Worm (Caenorhabditis elegans) whole organism, L3 larva: ENCODE measurements around the gene Y26G10.1.

Experiments
- R02D3.7 ChIP-seq: fragments of 150-350 bp; optimal IDR thresholded peaks from 2 replicates; lab custom pipeline; 2014; ENCODE audit warnings: missing biosample characterization, missing genetic modification characterization
- aly-2 ChIP-seq: fragments of 150-350 bp; optimal IDR thresholded peaks from 2 replicates; lab custom pipeline; 2014; ENCODE audit warnings: missing biosample characterization, missing genetic modification characterization
- ceh-16 ChIP-seq: sonication (generic microtip); optimal IDR thresholded peaks from 2 replicates; lab custom pipeline; 2017; ENCODE audit warnings: missing biosample characterization, missing genetic modification characterization
- ceh-9 ChIP-seq: sonication (generic microtip); optimal IDR thresholded peaks from 2 replicates; lab custom pipeline; 2018; ENCODE audit warnings: missing biosample characterization, missing genetic modification characterization
- egl-27 ChIP-seq: sonication (generic microtip); optimal IDR thresholded peaks from 4 replicates; lab custom pipeline; 2017; ENCODE audit warnings: missing biosample characterization, missing genetic modification reagents, missing genetic modification characterization
- elt-2 ChIP-seq: sonication (generic microtip); optimal IDR thresholded peaks from 2 replicates; lab custom pipeline; 2016; ENCODE audit warnings: missing genetic modification reagents, mild to moderate bottlenecking, missing genetic modification characterization, missing compliant biosample characterization
- elt-3 ChIP-seq, 3 experiments: fragments of 150-350 bp in 1 of 3; sonication (generic microtip) in 2 of 3; optimal IDR thresholded peaks; 2 replicates in 2 of 3; 4 replicates in 1 of 3; lab custom pipeline; 2014 to 2017; ENCODE audit warnings: missing biosample characterization in 3 of 3, missing genetic modification characterization in 3 of 3
- eor-1 ChIP-seq, 2 experiments: fragments of 150-350 bp; optimal IDR thresholded peaks; 2 replicates each; lab custom pipeline; 2014 to 2018; ENCODE audit warnings: missing biosample characterization in 2 of 2, missing genetic modification characterization in 2 of 2
- fkh-10 ChIP-seq: sonication (generic microtip); optimal IDR thresholded peaks from 2 replicates; lab custom pipeline; 2017; ENCODE audit warnings: missing biosample characterization, missing genetic modification reagents, missing genetic modification characterization
- fkh-2 ChIP-seq: fragments of 150-350 bp; optimal IDR thresholded peaks from 2 replicates; lab custom pipeline; 2014; ENCODE audit warnings: missing biosample characterization, missing genetic modification reagents, missing genetic modification characterization
- hmg-11 ChIP-seq: sonication (generic microtip); optimal IDR thresholded peaks from 2 replicates; lab custom pipeline; 2016; ENCODE audit warnings: missing genetic modification characterization, missing compliant biosample characterization
- lin-15B ChIP-seq: fragments of 150-350 bp; optimal IDR thresholded peaks from 2 replicates; lab custom pipeline; 2014; ENCODE audit warnings: missing biosample characterization, missing genetic modification characterization
- nhr-11 ChIP-seq: fragments of 150-350 bp; optimal IDR thresholded peaks from 2 replicates; lab custom pipeline; 2014; ENCODE audit warnings: missing biosample characterization, missing genetic modification characterization
- nhr-12 ChIP-seq: fragments of 150-350 bp; optimal IDR thresholded peaks from 2 replicates; lab custom pipeline; 2014; ENCODE audit warnings: missing biosample characterization, missing genetic modification characterization
- nhr-28 ChIP-seq: fragments of 150-350 bp; optimal IDR thresholded peaks from 2 replicates; lab custom pipeline; 2014; ENCODE audit warnings: missing biosample characterization, missing genetic modification characterization
- nhr-67 ChIP-seq: fragments of 150-350 bp; optimal IDR thresholded peaks from 2 replicates; lab custom pipeline; 2014; ENCODE audit warnings: missing biosample characterization, missing genetic modification characterization
- sea-2 ChIP-seq: fragments of 150-350 bp; sonication (generic microtip); optimal IDR thresholded peaks from 4 replicates; lab custom pipeline; 2014; ENCODE audit warnings: missing biosample characterization, missing genetic modification reagents, missing genetic modification characterization
- snpc-4 ChIP-seq: fragments of 150-350 bp; optimal IDR thresholded peaks from 2 replicates; lab custom pipeline; 2014; ENCODE audit warnings: missing biosample characterization, missing genetic modification characterization
- tbx-2 ChIP-seq: sonication (generic microtip); optimal IDR thresholded peaks from 2 replicates; lab custom pipeline; 2016; ENCODE audit warnings: mild to moderate bottlenecking, missing genetic modification characterization, missing compliant biosample characterization
- unc-39 ChIP-seq: sonication (generic microtip); optimal IDR thresholded peaks from 4 replicates; lab custom pipeline; 2017; ENCODE audit warnings: missing biosample characterization, missing genetic modification characterization
- ztf-11 ChIP-seq: fragments of 150-350 bp; optimal IDR thresholded peaks from 2 replicates; lab custom pipeline; 2014; ENCODE audit warnings: missing biosample characterization, missing genetic modification characterization
- ztf-4 ChIP-seq: fragments of 150-350 bp; optimal IDR thresholded peaks from 2 replicates; lab custom pipeline; 2014; ENCODE audit warnings: missing biosample characterization, missing genetic modification characterization

Gene Y26G10.1

ce11 chrV:17658824-17659223 is 36.9 kb downstream of the Y26G10.1 start:
- TF ChIP-seq sea-2 (GFP tag; lab: Kevin White, UChicago) = no peak
- TF ChIP-seq fkh-2 (tag; lab: Kevin White, UChicago) = no peak
- no peak for TF ChIP-seq fkh-10 (GFP tag; lab: Kevin White, UChicago)
- TF ChIP-seq hmg-11 = no peak
- TF ChIP-seq snpc-4 = no peak
- TF ChIP-seq, all 47 proteins: peak for 0

ce11 chrV:17655205-17655604 is 40.5 kb downstream of the Y26G10.1 start:
- TF ChIP-seq fkh-10 (GFP tag; lab: Kevin White, UChicago) (no peak), lin-15B (tag; lab: Kevin White, UChicago) (no peak), R02D3.7 (no peak), unc-39 (no peak), ztf-4 (tag; lab: Kevin White, UChicago) (no peak), fkh-2 (tag; lab: Kevin White, UChicago) (no peak), nhr-12 (no peak)
- TF ChIP-seq, all 47 proteins: peak for 0

ce11 chrV:17650427-17650826 is 45.3 kb downstream of the Y26G10.1 start, which contains the start of gene fbxa-192:
Gene fbxa-192 (minus strand): TSS chrV:17650527.
- TF ChIP-seq aly-2 (tag; lab: Kevin White, UChicago) (no peak), nhr-28 (tag; lab: Kevin White, UChicago) (no peak), elt-2 (tag; lab: Kevin White, UChicago) (no peak), ztf-11 (tag; lab: Kevin White, UChicago) (no peak), elt-3 (tag; optimal IDR thresholded peaks at IDR 0.05; lab: Kevin White, UChicago) (no peak), hmg-11 (no peak), ceh-9 (tag; lab: Kevin White, UChicago) (no peak), nhr-67 (no peak), nhr-11 (tag; lab: Kevin White, UChicago) (no peak), tbx-2 (tag; lab: Kevin White, UChicago) (no peak), eor-1 (tag; optimal IDR thresholded peaks at IDR 0.05; lab: Kevin White, UChicago) (no peak), ceh-16 (tag; lab: Kevin White, UChicago) (no peak), egl-27 (no peak)
